Fruit fly (Drosophila melanogaster) whole organism: ENCODE results near the gene CG3552.

Source experiments
- EcR ChIP-seq, 2 experiments: fragments of >200 bp; optimal IDR thresholded peaks; 2 replicates each; lab custom pipeline; 2017; ENCODE audit warnings: missing biosample characterization in 2 of 2, missing genetic modification characterization in 2 of 2, missing genetic modification reagents in 2 of 2
- pan ChIP-seq: fragments of >200 bp; optimal IDR thresholded peaks from 2 replicates; lab custom pipeline; 2017
- psq ChIP-seq: fragments of >200 bp; optimal IDR thresholded peaks from 2 replicates; lab custom pipeline; 2017

DNA sequence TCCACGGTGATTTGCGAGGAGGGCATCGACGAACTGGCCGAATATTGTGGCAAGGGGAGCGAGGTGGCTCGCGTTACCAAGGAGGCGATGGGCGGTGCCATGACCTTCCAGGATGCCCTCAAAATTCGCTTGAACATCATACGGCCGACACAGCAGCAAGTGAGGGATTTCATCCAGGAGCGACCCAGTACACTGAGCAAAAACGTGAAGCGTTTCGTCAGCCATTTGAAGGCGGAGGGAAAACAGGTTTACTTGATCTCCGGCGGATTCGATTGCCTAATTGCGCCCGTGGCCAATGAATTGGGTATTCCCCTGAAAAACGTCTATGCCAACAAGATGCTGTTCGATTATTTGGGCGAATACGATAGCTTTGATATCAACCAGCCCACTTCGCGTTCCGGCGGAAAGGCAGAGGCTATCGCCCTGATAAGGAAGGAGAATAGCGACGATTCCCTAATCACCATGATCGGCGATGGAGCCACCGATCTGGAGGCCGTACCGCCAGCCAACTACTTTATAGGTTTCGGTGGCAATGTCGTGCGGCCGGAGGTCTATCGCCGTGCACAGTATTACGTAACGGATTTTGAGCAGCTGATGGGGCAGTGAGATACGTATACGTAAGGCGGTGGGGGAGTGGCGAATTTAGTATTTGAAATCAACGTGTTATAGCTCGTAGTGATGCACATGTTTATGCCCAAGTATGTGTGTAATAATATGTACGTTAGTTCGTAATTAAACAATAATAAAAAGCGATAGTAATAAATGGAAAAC, 32.2 kb upstream of the CG3552 start:
- TF ChIP-seq psq (no peak), pan (lab: Kevin White, UChicago) (no peak), EcR (GFP tag; optimal IDR thresholded peaks at IDR 0.05; lab: Kevin White, UChicago) (no peak)
